Worm (Caenorhabditis elegans): ENCODE data around the gene sru-19.

DNA sequence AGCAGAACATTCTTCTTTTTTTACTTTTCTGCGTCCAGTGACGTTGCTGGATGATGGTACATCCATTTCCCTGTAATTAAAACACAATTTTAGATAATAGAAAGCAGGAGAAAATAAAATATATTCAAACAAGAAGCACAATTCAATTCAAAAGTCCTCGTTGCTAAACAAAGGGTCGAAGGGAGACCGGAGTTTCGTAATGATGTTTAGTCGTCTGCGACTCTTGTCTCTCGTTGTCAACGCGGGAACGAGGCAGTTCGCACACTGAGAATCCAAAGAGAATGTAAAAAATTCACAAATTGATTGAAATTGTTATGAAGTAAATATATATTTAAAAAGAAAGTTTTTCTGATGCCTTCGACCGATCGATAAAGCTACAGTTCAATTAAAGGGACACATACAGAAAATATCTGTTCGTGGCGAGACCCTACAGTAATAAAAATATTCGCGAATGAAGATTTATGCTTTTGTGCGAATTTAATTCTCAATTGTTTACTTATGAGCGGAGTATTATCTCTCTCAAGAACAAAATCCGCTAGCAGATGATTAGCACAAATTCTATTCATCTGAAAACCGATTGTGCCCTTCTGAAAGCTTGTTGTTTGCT, 47.0 kb upstream of the sru-19 start, which contains the start of gene dpy-26:
- TF ChIP-seq unc-42 (tag; optimal IDR thresholded peaks at IDR 0.05) (peak; percentile 55), fkh-6 (tag; optimal IDR thresholded peaks at IDR 0.05) (no peak), pha-4 (tag; optimal IDR thresholded peaks at IDR 0.05) (no peak), nhr-11 (tag; optimal IDR thresholded peaks at IDR 0.05) (no peak), ceh-45 (GFP tag; IDR thresholded peaks at IDR 0.05) (no peak), ahr-1 (tag; optimal IDR thresholded peaks at IDR 0.05) (no peak), unc-86 (tag; optimal IDR thresholded peaks at IDR 0.05) (no peak), tbx-2 (tag; optimal IDR thresholded peaks at IDR 0.05) (no peak), ref-2 (tag; optimal IDR thresholded peaks at IDR 0.05) (no peak), dve-1 (tag; optimal IDR thresholded peaks at IDR 0.05) (no peak)
